Fruit fly (Drosophila melanogaster) whole organism, prepupa: ENCODE data around the gene Hr4.
A peak's percentile ranks its signal among the peaks of the same experiment; 100 is the strongest.

Source experiments
- Blimp-1 ChIP-seq: fragments of 200-800 bp; sonication (Bioruptor generic); optimal IDR thresholded peaks from 3 replicates; lab custom pipeline; 2017; ENCODE audit warnings: missing biosample characterization, missing genetic modification characterization, mild to moderate bottlenecking, moderate library complexity, missing genetic modification reagents
- CG10631 ChIP-seq: fragments of 200-800 bp; sonication (Bioruptor generic); optimal IDR thresholded peaks from 2 replicates; lab custom pipeline; 2016; ENCODE audit warnings: missing biosample characterization, missing genetic modification characterization
- CG10669 ChIP-seq: fragments of 200-800 bp; sonication (Bioruptor generic); optimal IDR thresholded peaks from 3 replicates; lab custom pipeline; 2018; ENCODE audit warnings: missing biosample characterization, mild to moderate bottlenecking, missing genetic modification characterization, moderate library complexity
- CG11294 ChIP-seq: fragments of 200-800 bp; sonication (Bioruptor generic); IDR thresholded peaks from 2 replicates; pipeline ENCODE4 v1.3.6; 2022; ENCODE audit warnings: missing biosample characterization, missing genetic modification characterization
- CG11762 ChIP-seq: fragments of 200-800 bp; sonication (Bioruptor generic); optimal IDR thresholded peaks from 3 replicates; lab custom pipeline; 2016; ENCODE audit warnings: missing biosample characterization, missing genetic modification characterization; ENCODE audit not compliant: insufficient read depth
- CG11902 ChIP-seq: fragments of 200-800 bp; sonication (Bioruptor generic); optimal IDR thresholded peaks from 3 replicates; lab custom pipeline; 2016; ENCODE audit warnings: missing biosample characterization, missing genetic modification characterization
- CG15336 ChIP-seq: fragments of 200-800 bp; sonication (Bioruptor generic); IDR thresholded peaks from 2 replicates; pipeline ENCODE4 v1.3.6; 2022; ENCODE audit warnings: missing biosample characterization, missing genetic modification characterization
- CG1621 ChIP-seq: fragments of 200-800 bp; sonication (Bioruptor generic); optimal IDR thresholded peaks from 3 replicates; lab custom pipeline; 2018; ENCODE audit warnings: missing biosample characterization, mild to moderate bottlenecking, missing genetic modification characterization
- CG16779 ChIP-seq: fragments of 200-800 bp; sonication (Bioruptor generic); optimal IDR thresholded peaks from 3 replicates; lab custom pipeline; 2017; ENCODE audit warnings: missing biosample characterization, mild to moderate bottlenecking, missing genetic modification characterization
- CG3032 ChIP-seq: fragments of 200-800 bp; optimal IDR thresholded peaks from 2 replicates; lab custom pipeline; 2019; ENCODE audit warnings: missing biosample characterization, mild to moderate bottlenecking, missing genetic modification characterization, moderate library complexity
- CG34406 ChIP-seq: fragments of 200-800 bp; sonication (Bioruptor generic); optimal IDR thresholded peaks from 3 replicates; lab custom pipeline; 2016; ENCODE audit warnings: missing biosample characterization, missing genetic modification characterization
- CG6163 ChIP-seq: fragments of 200-800 bp; sonication (Bioruptor generic); IDR thresholded peaks from 3 replicates; pipeline ENCODE4 v1.3.6; 2022; ENCODE audit warnings: missing biosample characterization, missing genetic modification characterization
- CG6276 ChIP-seq: fragments of 200-800 bp; sonication (Bioruptor generic); optimal IDR thresholded peaks from 2 replicates; lab custom pipeline; 2017; ENCODE audit warnings: missing biosample characterization, mild to moderate bottlenecking, missing genetic modification characterization
- CG6792 ChIP-seq: fragments of 200-800 bp; sonication (Bioruptor generic); optimal IDR thresholded peaks from 3 replicates; lab custom pipeline; 2016; ENCODE audit warnings: missing biosample characterization, missing genetic modification characterization
- CG6808 ChIP-seq: fragments of 200-800 bp; sonication (Bioruptor generic); optimal IDR thresholded peaks from 3 replicates; lab custom pipeline; 2017; ENCODE audit warnings: missing biosample characterization, missing genetic modification characterization, mild to moderate bottlenecking, moderate library complexity, missing genetic modification reagents
- CG6854 ChIP-seq: fragments of 200-800 bp; sonication (Bioruptor generic); optimal IDR thresholded peaks from 2 replicates; lab custom pipeline; 2017; ENCODE audit warnings: missing biosample characterization, mild to moderate bottlenecking, missing genetic modification characterization
- CG8119 ChIP-seq: fragments of 200-800 bp; sonication (Bioruptor generic); IDR thresholded peaks from 3 replicates; pipeline ENCODE4 v1.3.6; 2022; ENCODE audit warnings: missing biosample characterization, missing genetic modification characterization
- CG8319 ChIP-seq: fragments of 200-800 bp; sonication (Bioruptor generic); optimal IDR thresholded peaks from 3 replicates; lab custom pipeline; 2016; ENCODE audit warnings: missing biosample characterization, missing genetic modification characterization
- CG8632 ChIP-seq: fragments of 200-800 bp; sonication (Bioruptor generic); optimal IDR thresholded peaks from 3 replicates; lab custom pipeline; 2016; ENCODE audit warnings: missing biosample characterization, missing genetic modification characterization
- CG9139 ChIP-seq: fragments of 200-800 bp; sonication (Bioruptor generic); optimal IDR thresholded peaks from 3 replicates; lab custom pipeline; 2017; ENCODE audit warnings: missing biosample characterization, mild to moderate bottlenecking, missing genetic modification characterization
- Eip75B ChIP-seq: fragments of 200-800 bp; sonication (Bioruptor generic); optimal IDR thresholded peaks from 3 replicates; lab custom pipeline; 2016; ENCODE audit warnings: missing biosample characterization, missing genetic modification characterization
- Eip78C ChIP-seq: fragments of 200-800 bp; sonication (Bioruptor generic); peaks from one replicate; lab custom pipeline; 2016; ENCODE audit warnings: missing biosample characterization, missing genetic modification characterization
- Eip93F ChIP-seq: fragments of 200-800 bp; sonication (Bioruptor generic); optimal IDR thresholded peaks from 2 replicates; lab custom pipeline; 2016; ENCODE audit warnings: missing biosample characterization, mild to moderate bottlenecking, missing genetic modification characterization
- Ets21C ChIP-seq: fragments of 200-800 bp; sonication (Bioruptor generic); optimal IDR thresholded peaks from 3 replicates; lab custom pipeline; 2016; ENCODE audit warnings: missing biosample characterization, missing genetic modification characterization
- Gug ChIP-seq: fragments of 200-800 bp; sonication (Bioruptor generic); IDR thresholded peaks from 2 replicates; pipeline ENCODE4 v1.3.6; 2022; ENCODE audit warnings: missing biosample characterization, missing genetic modification characterization
- Hr38 ChIP-seq: sonication (Bioruptor generic); optimal IDR thresholded peaks from 2 replicates; lab custom pipeline; 2016; ENCODE audit warnings: missing biosample characterization, missing genetic modification characterization
- Hr39 ChIP-seq: fragments of 200-800 bp; sonication (Bioruptor generic); optimal IDR thresholded peaks from 2 replicates; lab custom pipeline; 2016; ENCODE audit warnings: missing biosample characterization, missing genetic modification characterization
- Lpt ChIP-seq: fragments of 200-800 bp; sonication (Bioruptor generic); optimal IDR thresholded peaks from 3 replicates; lab custom pipeline; 2016; ENCODE audit warnings: missing biosample characterization, missing genetic modification characterization
- Met ChIP-seq: fragments of 200-800 bp; sonication (Bioruptor generic); optimal IDR thresholded peaks from 3 replicates; lab custom pipeline; 2016; ENCODE audit warnings: missing biosample characterization, missing genetic modification characterization
- Smox ChIP-seq: fragments of 200-800 bp; sonication (Bioruptor generic); optimal IDR thresholded peaks from 3 replicates; lab custom pipeline; 2016; ENCODE audit warnings: missing biosample characterization, missing genetic modification characterization
- Sox102F ChIP-seq: fragments of 200-800 bp; sonication (Bioruptor generic); optimal IDR thresholded peaks from 2 replicates; lab custom pipeline; 2016; ENCODE audit warnings: missing biosample characterization, mild to moderate bottlenecking, missing genetic modification characterization
- Sox14 ChIP-seq: fragments of 200-800 bp; sonication (Bioruptor generic); optimal IDR thresholded peaks from 3 replicates; lab custom pipeline; 2016; ENCODE audit warnings: missing biosample characterization, missing genetic modification characterization
- Sox15 ChIP-seq: fragments of 200-800 bp; sonication (Bioruptor generic); optimal IDR thresholded peaks from 3 replicates; lab custom pipeline; 2016; ENCODE audit warnings: missing biosample characterization, missing genetic modification characterization
- achi ChIP-seq: fragments of 200-800 bp; sonication (Bioruptor generic); optimal IDR thresholded peaks from 3 replicates; lab custom pipeline; 2016; ENCODE audit warnings: missing biosample characterization, missing genetic modification characterization
- acj6 ChIP-seq: fragments of 200-800 bp; sonication (Bioruptor generic); optimal IDR thresholded peaks from 3 replicates; lab custom pipeline; 2016; ENCODE audit warnings: missing biosample characterization, missing genetic modification characterization
- cyc ChIP-seq: fragments of 200-800 bp; sonication (Bioruptor generic); optimal IDR thresholded peaks from 3 replicates; lab custom pipeline; 2016; ENCODE audit warnings: missing biosample characterization, missing genetic modification characterization
- dac ChIP-seq: fragments of 200-800 bp; sonication (Bioruptor generic); optimal IDR thresholded peaks from 2 replicates; lab custom pipeline; 2017; ENCODE audit warnings: missing biosample characterization, mild to moderate bottlenecking, missing genetic modification characterization
- dsx ChIP-seq: fragments of 200-800 bp; optimal IDR thresholded peaks from 3 replicates; lab custom pipeline; 2019; ENCODE audit warnings: missing biosample characterization, mild to moderate bottlenecking, missing genetic modification characterization, moderate library complexity; ENCODE audit not compliant: poor library complexity, severe bottlenecking
- esn ChIP-seq: fragments of 200-800 bp; sonication (Bioruptor generic); optimal IDR thresholded peaks from 2 replicates; lab custom pipeline; 2016; ENCODE audit warnings: missing biosample characterization, mild to moderate bottlenecking, missing genetic modification characterization, moderate library complexity
- fd59A ChIP-seq: fragments of 200-800 bp; sonication (Bioruptor generic); optimal IDR thresholded peaks from 2 replicates; lab custom pipeline; 2017; ENCODE audit warnings: missing biosample characterization, mild to moderate bottlenecking, missing genetic modification characterization, missing genetic modification reagents
- fkh ChIP-seq: fragments of 200-800 bp; sonication (Bioruptor generic); optimal IDR thresholded peaks from 3 replicates; lab custom pipeline; 2017; ENCODE audit warnings: missing biosample characterization, mild to moderate bottlenecking, missing genetic modification characterization, moderate library complexity
- lz ChIP-seq: fragments of 200-800 bp; sonication (Bioruptor generic); optimal IDR thresholded peaks from 3 replicates; lab custom pipeline; 2016; ENCODE audit warnings: missing biosample characterization, missing genetic modification characterization
- net ChIP-seq: fragments of 200-800 bp; sonication (Bioruptor generic); optimal IDR thresholded peaks from 3 replicates; lab custom pipeline; 2016; ENCODE audit warnings: missing biosample characterization, missing genetic modification characterization
- salr ChIP-seq, 2 experiments: fragments of 200-800 bp; sonication (Bioruptor generic); optimal IDR thresholded peaks; 3 replicates each; lab custom pipeline; 2016 to 2018; ENCODE audit warnings: missing biosample characterization in 2 of 2, missing genetic modification characterization in 2 of 2, mild to moderate bottlenecking in 1 of 2
- spab ChIP-seq: fragments of 200-800 bp; sonication (Bioruptor generic); optimal IDR thresholded peaks from 2 replicates; lab custom pipeline; 2017; ENCODE audit warnings: missing biosample characterization, mild to moderate bottlenecking, missing genetic modification characterization, missing genetic modification reagents
- svp ChIP-seq: fragments of 200-800 bp; sonication (Bioruptor generic); peaks from one replicate; lab custom pipeline; 2016; ENCODE audit warnings: missing biosample characterization, missing genetic modification characterization
- topi ChIP-seq: fragments of 200-800 bp; sonication (Bioruptor generic); optimal IDR thresholded peaks from 3 replicates; lab custom pipeline; 2016; ENCODE audit warnings: missing biosample characterization, missing genetic modification characterization
- vri ChIP-seq: fragments of 200-800 bp; sonication (Bioruptor generic); optimal IDR thresholded peaks from 3 replicates; lab custom pipeline; 2016; ENCODE audit warnings: missing biosample characterization, mild to moderate bottlenecking, missing genetic modification characterization

Gene Hr4

DNA sequence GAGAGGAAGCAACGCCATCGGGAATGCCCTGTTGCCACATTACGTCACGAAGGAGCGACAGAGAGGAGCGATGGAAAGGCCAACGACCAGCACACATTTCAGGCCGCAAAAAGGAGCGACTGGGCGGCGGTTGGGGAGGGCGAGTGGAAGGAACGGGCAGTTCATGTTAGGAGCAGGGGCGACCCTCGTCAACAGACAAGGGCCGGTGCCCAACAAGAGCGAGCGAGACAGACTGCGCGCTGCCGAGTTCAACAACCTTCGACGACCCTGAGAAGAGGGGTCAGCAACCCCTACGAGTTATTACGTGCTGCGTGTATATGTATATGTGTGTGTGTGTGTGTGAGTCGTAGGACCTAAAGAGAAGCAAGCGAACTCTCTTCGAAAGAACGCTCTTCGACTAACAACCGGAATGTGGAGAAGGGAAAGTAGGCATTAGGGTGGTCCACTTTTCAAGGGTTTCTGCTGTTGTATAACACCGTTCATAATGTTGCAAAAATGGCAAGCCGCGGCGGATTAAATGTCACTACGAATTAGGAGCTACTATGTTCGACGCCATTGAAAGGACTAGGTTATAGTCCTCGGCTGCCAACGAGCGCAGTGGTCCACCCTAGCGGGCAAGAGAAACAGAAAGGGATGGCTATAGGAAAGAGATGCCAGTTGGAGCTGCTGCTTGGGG, 9.8 kb downstream of the Hr4 start (continued):
- TF ChIP-seq dsx (peak; percentile 97), cyc (peak; percentile 99), CG16779 (tag; lab: Kevin White, UChicago) (peak; percentile 98), topi (GFP tag; lab: Kevin White, UChicago) (peak; percentile 99), acj6 (GFP tag; lab: Kevin White, UChicago) (peak; percentile 99), Sox102F (GFP tag; lab: Kevin White, UChicago) (peak; percentile 99), Lpt (GFP tag; lab: Kevin White, UChicago) (peak; percentile 99), Hr39 (peak; percentile 99), CG8119 (GFP tag; lab: Robert Waterston, UW) (peak; percentile 99)

DNA sequence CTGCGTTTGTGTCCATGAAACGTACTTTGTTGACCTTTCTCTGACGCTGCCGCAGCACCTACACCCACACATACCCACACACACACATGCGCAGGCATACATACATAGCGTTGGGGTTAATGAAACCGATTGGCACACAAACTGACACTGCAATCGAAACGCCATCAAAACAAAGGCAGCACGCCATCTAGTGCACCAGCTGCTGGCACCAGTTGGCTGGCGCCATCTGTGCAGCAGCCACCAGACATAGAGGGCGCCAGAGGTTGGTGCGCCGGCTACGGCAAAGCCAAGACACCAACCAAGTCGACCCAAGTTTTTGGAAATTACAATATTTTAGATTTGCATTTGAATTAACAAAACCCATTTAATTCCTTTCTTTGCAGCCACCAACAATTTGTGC, 11.2 kb downstream of the Hr4 start:
- no peak for TF ChIP-seq salr (GFP tag; optimal IDR thresholded peaks at IDR 0.05; lab: Kevin White, UChicago)
- TF ChIP-seq acj6 (GFP tag; lab: Kevin White, UChicago) = no peak
- peak; percentile 65 for TF ChIP-seq Sox14
- TF ChIP-seq topi (GFP tag; lab: Kevin White, UChicago) = peak; percentile 15
- no peak for TF ChIP-seq CG11762 (GFP tag; lab: Kevin White, UChicago)
- TF ChIP-seq CG11902 (GFP tag; lab: Kevin White, UChicago) = peak; percentile 7
- TF ChIP-seq CG16779 (tag; lab: Kevin White, UChicago) = no peak
- peak; percentile 21 for TF ChIP-seq CG3032
- no peak for TF ChIP-seq CG8319 (GFP tag; lab: Kevin White, UChicago)
- TF ChIP-seq esn (GFP tag; lab: Kevin White, UChicago) = peak; percentile 31
- TF ChIP-seq fd59A (GFP tag; lab: Kevin White, UChicago) = no peak
- peak; percentile 57 for TF ChIP-seq lz (GFP tag; lab: Kevin White, UChicago)
- TF ChIP-seq Smox = no peak
- TF ChIP-seq Gug (GFP tag; lab: Robert Waterston, UW) = no peak
- peak; percentile 15 for TF ChIP-seq Eip75B (GFP tag; lab: Kevin White, UChicago)
- TF ChIP-seq CG9139 (GFP tag; lab: Kevin White, UChicago) = no peak
- TF ChIP-seq Eip93F (GFP tag; lab: Kevin White, UChicago) = no peak
- TF ChIP-seq achi (GFP tag; lab: Kevin White, UChicago) = no peak
- no peak for TF ChIP-seq spab (GFP tag; lab: Kevin White, UChicago)
- peak; percentile 18 for TF ChIP-seq CG6792 (GFP tag; lab: Kevin White, UChicago)
- peak; percentile 10 for TF ChIP-seq CG6854 (GFP tag; lab: Kevin White, UChicago)
- no peak for TF ChIP-seq net (GFP tag; lab: Kevin White, UChicago)
- TF ChIP-seq svp = peak; percentile 62
- no peak for TF ChIP-seq Ets21C (GFP tag; lab: Kevin White, UChicago)
- no peak for TF ChIP-seq Lpt (GFP tag; lab: Kevin White, UChicago)
- peak; percentile 26 for TF ChIP-seq Met
- TF ChIP-seq CG10669 (GFP tag; lab: Kevin White, UChicago) = no peak
- TF ChIP-seq CG11294 = no peak
- TF ChIP-seq Sox15 = no peak
- peak; percentile 27 for TF ChIP-seq fkh (GFP tag; lab: Kevin White, UChicago)
- no peak for TF ChIP-seq dsx
- no peak for TF ChIP-seq dac (GFP tag; lab: Kevin White, UChicago)
- TF ChIP-seq cyc = peak; percentile 73
- no peak for TF ChIP-seq CG10631 (GFP tag; lab: Kevin White, UChicago)
- no peak for TF ChIP-seq CG8119 (GFP tag; lab: Robert Waterston, UW)
- peak; percentile 9 for TF ChIP-seq CG1621 (tag; lab: Kevin White, UChicago)
- TF ChIP-seq vri (GFP tag; lab: Kevin White, UChicago) = no peak
- no peak for TF ChIP-seq CG6276 (GFP tag; lab: Kevin White, UChicago)
- TF ChIP-seq CG15336 (GFP tag; lab: Robert Waterston, UW) = no peak
- TF ChIP-seq Blimp-1 (GFP tag; lab: Kevin White, UChicago) = no peak
- peak; percentile 43; the same call in 1 of the 3 replicates for TF ChIP-seq CG6163 (GFP tag; lab: Robert Waterston, UW)
- no peak for TF ChIP-seq CG34406
- no peak for TF ChIP-seq CG6808 (GFP tag; lab: Kevin White, UChicago)
- TF ChIP-seq Eip78C (GFP tag; lab: Kevin White, UChicago) = peak; percentile 53
- TF ChIP-seq Hr39 = peak; percentile 58
- no peak for TF ChIP-seq CG8632 (GFP tag; lab: Kevin White, UChicago)
- no peak for TF ChIP-seq Hr38 (GFP tag; lab: Kevin White, UChicago)
